Fruit fly (Drosophila melanogaster): ENCODE results near the gene NANS.

- TF ChIP-seq CG7101 (tag; optimal IDR thresholded peaks at IDR 0.05) (no peak), CG5204 (GFP tag; optimal IDR thresholded peaks at IDR 0.05) (no peak), pad (GFP tag; optimal IDR thresholded peaks at IDR 0.05) (no peak), Hr96 (GFP tag; optimal IDR thresholded peaks at IDR 0.05) (no peak), Crg-1 (GFP tag; optimal IDR thresholded peaks at IDR 0.05) (no peak), Clk (GFP tag; optimal IDR thresholded peaks at IDR 0.05) (no peak), tj (GFP tag; optimal IDR thresholded peaks at IDR 0.05) (no peak), ovo (GFP tag; optimal IDR thresholded peaks at IDR 0.05) (no peak), kay (GFP tag; ENCODE audit: borderline replicate concordance) (peak; percentile 18), bab1 (GFP tag; optimal IDR thresholded peaks at IDR 0.05) (no peak), CG33017 (tag; optimal IDR thresholded peaks at IDR 0.05) (no peak), Mnt (GFP tag; optimal IDR thresholded peaks at IDR 0.05) (no peak), CG14711 (tag; optimal IDR thresholded peaks at IDR 0.05) (no peak)
These were observed 48.2 kb upstream of the NANS start, which contains the start of gene GstD7 for dm6 chr3R:12378200-12378599.
